Fruit fly (Drosophila melanogaster) whole organism, prepupa: ENCODE data around the gene PGRP-SB2.
A peak's percentile ranks its signal among the peaks of the same experiment; 100 is the strongest.

Source experiments
- Blimp-1 ChIP-seq: fragments of 200-800 bp; sonication (Bioruptor generic); optimal IDR thresholded peaks from 3 replicates; lab custom pipeline; 2017; ENCODE audit warnings: missing biosample characterization, missing genetic modification characterization, mild to moderate bottlenecking, moderate library complexity, missing genetic modification reagents
- CG10631 ChIP-seq: fragments of 200-800 bp; sonication (Bioruptor generic); optimal IDR thresholded peaks from 2 replicates; lab custom pipeline; 2016; ENCODE audit warnings: missing biosample characterization, missing genetic modification characterization
- CG10669 ChIP-seq: fragments of 200-800 bp; sonication (Bioruptor generic); optimal IDR thresholded peaks from 3 replicates; lab custom pipeline; 2018; ENCODE audit warnings: missing biosample characterization, mild to moderate bottlenecking, missing genetic modification characterization, moderate library complexity
- CG11294 ChIP-seq: fragments of 200-800 bp; sonication (Bioruptor generic); IDR thresholded peaks from 2 replicates; pipeline ENCODE4 v1.3.6; 2022; ENCODE audit warnings: missing biosample characterization, missing genetic modification characterization
- CG11762 ChIP-seq: fragments of 200-800 bp; sonication (Bioruptor generic); optimal IDR thresholded peaks from 3 replicates; lab custom pipeline; 2016; ENCODE audit warnings: missing biosample characterization, missing genetic modification characterization; ENCODE audit not compliant: insufficient read depth
- CG15336 ChIP-seq: fragments of 200-800 bp; sonication (Bioruptor generic); IDR thresholded peaks from 2 replicates; pipeline ENCODE4 v1.3.6; 2022; ENCODE audit warnings: missing biosample characterization, missing genetic modification characterization
- CG1621 ChIP-seq: fragments of 200-800 bp; sonication (Bioruptor generic); optimal IDR thresholded peaks from 3 replicates; lab custom pipeline; 2018; ENCODE audit warnings: missing biosample characterization, mild to moderate bottlenecking, missing genetic modification characterization
- CG31627 ChIP-seq: fragments of 200-800 bp; sonication (Bioruptor generic); optimal IDR thresholded peaks from 3 replicates; lab custom pipeline; 2016; ENCODE audit warnings: missing biosample characterization, missing genetic modification characterization
- CG34406 ChIP-seq: fragments of 200-800 bp; sonication (Bioruptor generic); optimal IDR thresholded peaks from 3 replicates; lab custom pipeline; 2016; ENCODE audit warnings: missing biosample characterization, missing genetic modification characterization
- CG4318 ChIP-seq: fragments of 200-800 bp; sonication (Bioruptor generic); optimal IDR thresholded peaks from 3 replicates; lab custom pipeline; 2017; ENCODE audit warnings: missing biosample characterization, mild to moderate bottlenecking, missing genetic modification characterization
- CG6163 ChIP-seq: fragments of 200-800 bp; sonication (Bioruptor generic); IDR thresholded peaks from 3 replicates; pipeline ENCODE4 v1.3.6; 2022; ENCODE audit warnings: missing biosample characterization, missing genetic modification characterization
- CG6792 ChIP-seq: fragments of 200-800 bp; sonication (Bioruptor generic); optimal IDR thresholded peaks from 3 replicates; lab custom pipeline; 2016; ENCODE audit warnings: missing biosample characterization, missing genetic modification characterization
- CG6808 ChIP-seq: fragments of 200-800 bp; sonication (Bioruptor generic); optimal IDR thresholded peaks from 3 replicates; lab custom pipeline; 2017; ENCODE audit warnings: missing biosample characterization, missing genetic modification characterization, mild to moderate bottlenecking, moderate library complexity, missing genetic modification reagents
- CG7368 ChIP-seq: fragments of 200-800 bp; sonication (Bioruptor generic); optimal IDR thresholded peaks from 3 replicates; lab custom pipeline; 2016; ENCODE audit warnings: missing biosample characterization, missing genetic modification characterization
- CG8319 ChIP-seq: fragments of 200-800 bp; sonication (Bioruptor generic); optimal IDR thresholded peaks from 3 replicates; lab custom pipeline; 2016; ENCODE audit warnings: missing biosample characterization, missing genetic modification characterization
- CG8632 ChIP-seq: fragments of 200-800 bp; sonication (Bioruptor generic); optimal IDR thresholded peaks from 3 replicates; lab custom pipeline; 2016; ENCODE audit warnings: missing biosample characterization, missing genetic modification characterization
- Eip75B ChIP-seq: fragments of 200-800 bp; sonication (Bioruptor generic); optimal IDR thresholded peaks from 3 replicates; lab custom pipeline; 2016; ENCODE audit warnings: missing biosample characterization, missing genetic modification characterization
- Eip78C ChIP-seq: fragments of 200-800 bp; sonication (Bioruptor generic); peaks from one replicate; lab custom pipeline; 2016; ENCODE audit warnings: missing biosample characterization, missing genetic modification characterization
- Ets21C ChIP-seq: fragments of 200-800 bp; sonication (Bioruptor generic); optimal IDR thresholded peaks from 3 replicates; lab custom pipeline; 2016; ENCODE audit warnings: missing biosample characterization, missing genetic modification characterization
- Ets96B ChIP-seq: fragments of 200-800 bp; optimal IDR thresholded peaks from 2 replicates; lab custom pipeline; 2019; ENCODE audit warnings: missing biosample characterization, mild to moderate bottlenecking, missing genetic modification characterization, moderate library complexity
- Gug ChIP-seq: fragments of 200-800 bp; sonication (Bioruptor generic); IDR thresholded peaks from 2 replicates; pipeline ENCODE4 v1.3.6; 2022; ENCODE audit warnings: missing biosample characterization, missing genetic modification characterization
- Hr38 ChIP-seq: sonication (Bioruptor generic); optimal IDR thresholded peaks from 2 replicates; lab custom pipeline; 2016; ENCODE audit warnings: missing biosample characterization, missing genetic modification characterization
- Hr39 ChIP-seq: fragments of 200-800 bp; sonication (Bioruptor generic); optimal IDR thresholded peaks from 2 replicates; lab custom pipeline; 2016; ENCODE audit warnings: missing biosample characterization, missing genetic modification characterization
- Hr4 ChIP-seq: fragments of 200-800 bp; sonication (Bioruptor generic); optimal IDR thresholded peaks from 3 replicates; lab custom pipeline; 2016; ENCODE audit warnings: missing biosample characterization, missing genetic modification characterization
- Lpt ChIP-seq: fragments of 200-800 bp; sonication (Bioruptor generic); optimal IDR thresholded peaks from 3 replicates; lab custom pipeline; 2016; ENCODE audit warnings: missing biosample characterization, missing genetic modification characterization
- Met ChIP-seq: fragments of 200-800 bp; sonication (Bioruptor generic); optimal IDR thresholded peaks from 3 replicates; lab custom pipeline; 2016; ENCODE audit warnings: missing biosample characterization, missing genetic modification characterization
- OdsH ChIP-seq: fragments of 200-800 bp; sonication (Bioruptor generic); optimal IDR thresholded peaks from 3 replicates; lab custom pipeline; 2016; ENCODE audit warnings: missing biosample characterization, missing genetic modification characterization
- Smox ChIP-seq: fragments of 200-800 bp; sonication (Bioruptor generic); optimal IDR thresholded peaks from 3 replicates; lab custom pipeline; 2016; ENCODE audit warnings: missing biosample characterization, missing genetic modification characterization
- Sox102F ChIP-seq: fragments of 200-800 bp; sonication (Bioruptor generic); optimal IDR thresholded peaks from 2 replicates; lab custom pipeline; 2016; ENCODE audit warnings: missing biosample characterization, mild to moderate bottlenecking, missing genetic modification characterization
- Sox14 ChIP-seq: fragments of 200-800 bp; sonication (Bioruptor generic); optimal IDR thresholded peaks from 3 replicates; lab custom pipeline; 2016; ENCODE audit warnings: missing biosample characterization, missing genetic modification characterization
- achi ChIP-seq: fragments of 200-800 bp; sonication (Bioruptor generic); optimal IDR thresholded peaks from 3 replicates; lab custom pipeline; 2016; ENCODE audit warnings: missing biosample characterization, missing genetic modification characterization
- acj6 ChIP-seq: fragments of 200-800 bp; sonication (Bioruptor generic); optimal IDR thresholded peaks from 3 replicates; lab custom pipeline; 2016; ENCODE audit warnings: missing biosample characterization, missing genetic modification characterization
- cyc ChIP-seq: fragments of 200-800 bp; sonication (Bioruptor generic); optimal IDR thresholded peaks from 3 replicates; lab custom pipeline; 2016; ENCODE audit warnings: missing biosample characterization, missing genetic modification characterization
- eg ChIP-seq: fragments of 200-800 bp; sonication (Bioruptor generic); IDR thresholded peaks from 3 replicates; pipeline ENCODE4 v1.3.6; 2022; ENCODE audit warnings: missing biosample characterization, missing genetic modification characterization
- fd59A ChIP-seq: fragments of 200-800 bp; sonication (Bioruptor generic); optimal IDR thresholded peaks from 2 replicates; lab custom pipeline; 2017; ENCODE audit warnings: missing biosample characterization, mild to moderate bottlenecking, missing genetic modification characterization, missing genetic modification reagents
- fkh ChIP-seq: fragments of 200-800 bp; sonication (Bioruptor generic); optimal IDR thresholded peaks from 3 replicates; lab custom pipeline; 2017; ENCODE audit warnings: missing biosample characterization, mild to moderate bottlenecking, missing genetic modification characterization, moderate library complexity
- lz ChIP-seq: fragments of 200-800 bp; sonication (Bioruptor generic); optimal IDR thresholded peaks from 3 replicates; lab custom pipeline; 2016; ENCODE audit warnings: missing biosample characterization, missing genetic modification characterization
- net ChIP-seq: fragments of 200-800 bp; sonication (Bioruptor generic); optimal IDR thresholded peaks from 3 replicates; lab custom pipeline; 2016; ENCODE audit warnings: missing biosample characterization, missing genetic modification characterization
- pdm3 ChIP-seq: fragments of 200-800 bp; sonication (Bioruptor generic); optimal IDR thresholded peaks from 3 replicates; lab custom pipeline; 2016; ENCODE audit warnings: missing biosample characterization, missing genetic modification characterization
- salr ChIP-seq, 2 experiments: fragments of 200-800 bp; sonication (Bioruptor generic); optimal IDR thresholded peaks; 3 replicates each; lab custom pipeline; 2016 to 2018; ENCODE audit warnings: missing biosample characterization in 2 of 2, missing genetic modification characterization in 2 of 2, mild to moderate bottlenecking in 1 of 2
- spab ChIP-seq: fragments of 200-800 bp; sonication (Bioruptor generic); optimal IDR thresholded peaks from 2 replicates; lab custom pipeline; 2017; ENCODE audit warnings: missing biosample characterization, mild to moderate bottlenecking, missing genetic modification characterization, missing genetic modification reagents
- ss ChIP-seq, 2 experiments: fragments of 200-800 bp; sonication (Bioruptor generic); optimal IDR thresholded peaks; 2 replicates in 1 of 2; 3 replicates in 1 of 2; lab custom pipeline; 2017 to 2018; ENCODE audit warnings: mild to moderate bottlenecking in 2 of 2, missing biosample characterization in 2 of 2, missing genetic modification characterization in 2 of 2, moderate library complexity in 1 of 2
- svp ChIP-seq: fragments of 200-800 bp; sonication (Bioruptor generic); peaks from one replicate; lab custom pipeline; 2016; ENCODE audit warnings: missing biosample characterization, missing genetic modification characterization
- vri ChIP-seq: fragments of 200-800 bp; sonication (Bioruptor generic); optimal IDR thresholded peaks from 3 replicates; lab custom pipeline; 2016; ENCODE audit warnings: missing biosample characterization, mild to moderate bottlenecking, missing genetic modification characterization

PGRP-SB2 gene

DNA sequence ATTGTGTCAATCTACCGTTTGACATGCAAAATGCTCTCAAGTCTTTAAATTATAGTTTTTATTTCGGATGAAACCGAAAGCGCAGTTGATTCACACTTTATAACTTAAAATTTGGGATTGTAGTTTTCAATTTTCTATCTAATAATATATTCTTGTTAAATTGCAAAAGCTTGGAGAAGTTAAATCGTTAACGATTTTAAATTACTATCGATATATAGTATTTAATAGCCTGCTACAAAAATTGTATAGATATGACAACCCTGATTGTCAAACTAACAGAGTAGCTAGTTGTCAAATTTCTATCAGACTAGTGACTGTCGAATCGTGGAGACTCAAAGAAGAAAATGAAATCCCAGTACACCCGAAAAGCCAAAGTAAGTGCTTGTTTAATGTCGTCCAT lies 21.7 kb upstream of the PGRP-SB2 start, which contains the start of gene CG9692:
Gene CG9692 (plus strand): TSS at position 301 of the 400 bp plus-strand sequence.
- TF ChIP-seq fd59A: no peak
- TF ChIP-seq net: no peak
- no peak for TF ChIP-seq vri (GFP tag; lab: Kevin White, UChicago)
- TF ChIP-seq Sox14: no peak
- TF ChIP-seq CG11762 (GFP tag; lab: Kevin White, UChicago): no peak
- no peak for TF ChIP-seq Blimp-1 (GFP tag; lab: Kevin White, UChicago)

DNA sequence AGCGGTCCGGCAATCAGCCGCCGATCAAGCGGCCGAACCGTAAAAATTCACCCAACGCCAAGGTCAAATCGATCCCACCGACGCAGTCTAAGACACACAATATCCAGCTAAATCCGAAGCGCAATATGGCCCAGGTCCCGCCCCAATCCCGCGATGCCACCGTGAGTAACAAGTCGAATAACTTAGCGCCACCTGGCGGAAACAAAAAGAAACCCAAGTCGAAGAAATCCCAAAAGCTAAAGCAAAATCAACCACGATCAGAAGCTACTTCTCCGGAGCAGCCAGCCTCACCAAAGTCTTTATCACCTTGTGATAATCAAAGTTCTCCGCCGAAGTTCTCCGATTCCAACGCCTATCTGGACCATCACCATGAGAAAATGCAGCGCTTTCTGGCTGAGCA lies 20.7 kb upstream of the PGRP-SB2 start:
- no peak for TF ChIP-seq salr (GFP tag; optimal IDR thresholded peaks at IDR 0.05; lab: Kevin White, UChicago)
- TF ChIP-seq lz (GFP tag; lab: Kevin White, UChicago): no peak
- no peak for TF ChIP-seq fkh (GFP tag; lab: Kevin White, UChicago)
- TF ChIP-seq vri (GFP tag; lab: Kevin White, UChicago): no peak
- no peak for TF ChIP-seq CG6808 (GFP tag; lab: Kevin White, UChicago)
- TF ChIP-seq pdm3 (GFP tag; lab: Kevin White, UChicago): no peak
- TF ChIP-seq Met (GFP tag; lab: Kevin White, UChicago): no peak
- no peak for TF ChIP-seq CG4318 (GFP tag; lab: Kevin White, UChicago)
- TF ChIP-seq Ets21C (GFP tag; lab: Kevin White, UChicago): no peak
- no peak for TF ChIP-seq Lpt
- no peak for TF ChIP-seq CG1621 (tag; lab: Kevin White, UChicago)
- TF ChIP-seq cyc: no peak
- TF ChIP-seq OdsH: no peak
- TF ChIP-seq CG10669 (GFP tag; lab: Kevin White, UChicago): no peak
- TF ChIP-seq net: no peak
- no peak for TF ChIP-seq spab (GFP tag; lab: Kevin White, UChicago)

- TF ChIP-seq fkh (GFP tag; lab: Kevin White, UChicago): peak; percentile 74
- no peak for TF ChIP-seq cyc
Measured at dm6 chr3L:16708738-16709350, 17.5 kb upstream of the PGRP-SB2 start.

dm6 chr3L:16709673-16710257 lies 16.6 kb upstream of the PGRP-SB2 start:
- no peak for TF ChIP-seq salr (GFP tag; optimal IDR thresholded peaks at IDR 0.05; lab: Kevin White, UChicago)
- no peak for TF ChIP-seq Eip75B (GFP tag; lab: Kevin White, UChicago)
- peak; percentile 13 for TF ChIP-seq acj6 (GFP tag; lab: Kevin White, UChicago)
- peak; percentile 34 for TF ChIP-seq CG15336
- peak; percentile 45 for TF ChIP-seq Hr39
- TF ChIP-seq CG8632 (GFP tag; lab: Kevin White, UChicago): peak; percentile 18
- no peak for TF ChIP-seq ss (GFP tag; optimal IDR thresholded peaks at IDR 0.05; lab: Kevin White, UChicago)
- no peak for TF ChIP-seq achi (GFP tag; lab: Kevin White, UChicago)
- TF ChIP-seq Ets21C (GFP tag; lab: Kevin White, UChicago): no peak
- TF ChIP-seq Gug (GFP tag; lab: Robert Waterston, UW): no peak
- TF ChIP-seq CG11762 (GFP tag; lab: Kevin White, UChicago): no peak
- TF ChIP-seq CG7368 (GFP tag; lab: Kevin White, UChicago): no peak
- no peak for TF ChIP-seq Ets96B (tag; lab: Kevin White, UChicago)
- no peak for TF ChIP-seq Sox102F
- no peak for TF ChIP-seq Blimp-1 (GFP tag; lab: Kevin White, UChicago)
- TF ChIP-seq OdsH: no peak
- TF ChIP-seq Hr38 (GFP tag; lab: Kevin White, UChicago): no peak
- no peak for TF ChIP-seq CG10631 (GFP tag; lab: Kevin White, UChicago)
- TF ChIP-seq Eip78C (GFP tag; lab: Kevin White, UChicago): peak; percentile 83
- no peak for TF ChIP-seq CG6792
- TF ChIP-seq CG8319 (GFP tag; lab: Kevin White, UChicago): no peak
- TF ChIP-seq Lpt: no peak
- TF ChIP-seq pdm3 (GFP tag; lab: Kevin White, UChicago): no peak
- peak; percentile 48; the same call in 2 of the 3 replicates for TF ChIP-seq eg (GFP tag; lab: Robert Waterston, UW)
- no peak for TF ChIP-seq Hr4 (GFP tag; lab: Kevin White, UChicago)
- no peak for TF ChIP-seq CG11294
- TF ChIP-seq net: no peak
- TF ChIP-seq CG4318 (GFP tag; lab: Kevin White, UChicago): no peak
- peak; percentile 7; the same call in 1 of the 3 replicates for TF ChIP-seq CG6163 (GFP tag; lab: Robert Waterston, UW)
- no peak for TF ChIP-seq svp
- no peak for TF ChIP-seq Met (GFP tag; lab: Kevin White, UChicago)
- TF ChIP-seq CG34406 (GFP tag; lab: Kevin White, UChicago): no peak
- no peak for TF ChIP-seq Smox (GFP tag; lab: Kevin White, UChicago)
- no peak for TF ChIP-seq CG31627
